Worm (Caenorhabditis elegans) whole organism, midembryonic: Measurements from ENCODE around the gene ceh-89.

Experiments
- T22C8.4 ChIP-seq: fragments of 200-800 bp; sonication (Bioruptor generic); IDR thresholded peaks from 2 replicates; pipeline ENCODE4 v1.3.6; 2022; ENCODE audit warnings: missing genetic modification characterization, missing compliant biosample characterization
- cog-1 ChIP-seq: sonication (generic microtip); optimal IDR thresholded peaks from 2 replicates; lab custom pipeline; 2016; ENCODE audit warnings: missing genetic modification characterization, missing compliant biosample characterization
- flt-1 ChIP-seq: fragments of 200-800 bp; sonication (Bioruptor generic); IDR thresholded peaks from 2 replicates; pipeline ENCODE4 v1.3.6; 2022; ENCODE audit warnings: missing genetic modification characterization, missing compliant biosample characterization
- klf-2 ChIP-seq: fragments of 200-800 bp; sonication (Bioruptor generic); conservative IDR thresholded peaks from 2 replicates; pipeline ENCODE4 v1.3.6; 2022; ENCODE audit warnings: missing genetic modification reagents, missing genetic modification characterization, missing compliant biosample characterization
- med-1 ChIP-seq: sonication (generic microtip); optimal IDR thresholded peaks from 2 replicates; lab custom pipeline; 2017; ENCODE audit warnings: missing genetic modification characterization, mild to moderate bottlenecking, missing compliant biosample characterization, antibody characterized with exemption, missing genetic modification reagents; ENCODE audit not compliant: insufficient read depth
- ref-1 ChIP-seq: fragments of 200-800 bp; sonication (Bioruptor generic); conservative IDR thresholded peaks from 2 replicates; pipeline ENCODE4 v1.3.6; 2022; ENCODE audit warnings: missing genetic modification reagents, missing genetic modification characterization, missing compliant biosample characterization
- tab-1 ChIP-seq: fragments of 200-800 bp; sonication (Bioruptor generic); IDR thresholded peaks from 2 replicates; pipeline ENCODE4 v1.3.6; 2022; ENCODE audit warnings: missing genetic modification characterization, missing compliant biosample characterization
- ztf-23 ChIP-seq: fragments of 200-800 bp; sonication (Bioruptor generic); IDR thresholded peaks from 2 replicates; pipeline ENCODE4 v1.3.6; 2022; ENCODE audit warnings: missing genetic modification reagents, missing genetic modification characterization, missing compliant biosample characterization
- ztf-29 ChIP-seq: fragments of 200-800 bp; sonication (Bioruptor generic); IDR thresholded peaks from 2 replicates; pipeline ENCODE4 v1.3.6; 2022; ENCODE audit warnings: missing genetic modification reagents, missing genetic modification characterization, missing compliant biosample characterization

The ceh-89 gene

ce11 chrX:14179488-14179887 lies 37.7 kb downstream of the ceh-89 start:
- TF ChIP-seq cog-1 (tag; lab: Kevin White, UChicago) = no peak
- no peak for TF ChIP-seq klf-2 (GFP tag; lab: Robert Waterston, UW)
- no peak for TF ChIP-seq med-1 (GFP tag; lab: Kevin White, UChicago)
- no peak for TF ChIP-seq tab-1 (GFP tag; lab: Robert Waterston, UW)
- TF ChIP-seq ztf-23 = no peak
- no peak for TF ChIP-seq ztf-29 (GFP tag; lab: Robert Waterston, UW)
- no peak for TF ChIP-seq flt-1
- TF ChIP-seq ref-1 = no peak
- no peak for TF ChIP-seq T22C8.4 (GFP tag; lab: Robert Waterston, UW)

- TF ChIP-seq flt-1 = no peak
- no peak for TF ChIP-seq ztf-23
- TF ChIP-seq klf-2 (GFP tag; lab: Robert Waterston, UW) = no peak
- TF ChIP-seq med-1 (GFP tag; lab: Kevin White, UChicago) = no peak
- TF ChIP-seq tab-1 (GFP tag; lab: Robert Waterston, UW) = no peak
- no peak for TF ChIP-seq T22C8.4 (GFP tag; lab: Robert Waterston, UW)
- no peak for TF ChIP-seq ztf-29 (GFP tag; lab: Robert Waterston, UW)
- no peak for TF ChIP-seq ref-1
Measured at ce11 chrX:14180151-14180550, 38.4 kb downstream of the ceh-89 start, which contains the start of gene C37E2.3. Gene C37E2.3 (plus strand): TSS chrX:14180451.

ce11 chrX:14182514-14182913 lies 40.8 kb downstream of the ceh-89 start:
- TF ChIP-seq tab-1 (GFP tag; lab: Robert Waterston, UW) = no peak
- TF ChIP-seq ztf-23 = no peak
- TF ChIP-seq cog-1 (tag; lab: Kevin White, UChicago) = no peak
- no peak for TF ChIP-seq T22C8.4 (GFP tag; lab: Robert Waterston, UW)
- no peak for TF ChIP-seq klf-2 (GFP tag; lab: Robert Waterston, UW)
- TF ChIP-seq med-1 (GFP tag; lab: Kevin White, UChicago) = no peak
- no peak for TF ChIP-seq ztf-29 (GFP tag; lab: Robert Waterston, UW)
- no peak for TF ChIP-seq ref-1
- TF ChIP-seq flt-1 = no peak

- TF ChIP-seq tab-1 (GFP tag; lab: Robert Waterston, UW) = no peak
Measured at ce11 chrX:14185631-14186030, 43.9 kb downstream of the ceh-89 start.

ce11 chrX:14186466-14186865 lies 44.7 kb downstream of the ceh-89 start, which contains the start of gene ceh-36:
Gene ceh-36 (minus strand): TSS chrX:14186566.
- TF ChIP-seq T22C8.4 (GFP tag; lab: Robert Waterston, UW) (no peak), klf-2 (GFP tag; lab: Robert Waterston, UW) (no peak), tab-1 (GFP tag; lab: Robert Waterston, UW) (no peak), cog-1 (tag; lab: Kevin White, UChicago) (no peak), ztf-29 (GFP tag; lab: Robert Waterston, UW) (no peak), flt-1 (no peak), ref-1 (no peak), ztf-23 (no peak), med-1 (GFP tag; lab: Kevin White, UChicago) (no peak)

ce11 chrX:14194251-14194650 lies 52.5 kb downstream of the ceh-89 start:
- TF ChIP-seq flt-1 (no peak), ztf-23 (no peak), T22C8.4 (GFP tag; lab: Robert Waterston, UW) (no peak), med-1 (GFP tag; lab: Kevin White, UChicago) (no peak), ref-1 (no peak), ztf-29 (GFP tag; lab: Robert Waterston, UW) (no peak), klf-2 (GFP tag; lab: Robert Waterston, UW) (no peak), tab-1 (GFP tag; lab: Robert Waterston, UW) (no peak), cog-1 (tag; lab: Kevin White, UChicago) (no peak)
